Worm (Caenorhabditis elegans) whole organism, young adult: ENCODE results near the gene mesp-1.
A peak's percentile ranks its signal among the peaks of the same experiment; 100 is the strongest.

ENCODE experiments used
- B0336.3 ChIP-seq: fragments of 200-800 bp; sonication (Bioruptor generic); IDR thresholded peaks from 2 replicates; pipeline ENCODE4 v1.3.6; 2022; ENCODE audit warnings: missing genetic modification characterization, missing compliant biosample characterization
- F37B4.10 ChIP-seq: fragments of 200-800 bp; sonication (Bioruptor generic); IDR thresholded peaks from 2 replicates; pipeline ENCODE4 v1.3.6; 2022; ENCODE audit warnings: missing genetic modification characterization, missing compliant biosample characterization
- F39B2.1 ChIP-seq: fragments of 200-800 bp; sonication (Bioruptor generic); IDR thresholded peaks from 2 replicates; pipeline ENCODE4 v1.3.6; 2022; ENCODE audit warnings: missing genetic modification reagents, missing genetic modification characterization, missing compliant biosample characterization
- F55B11.4 ChIP-seq: sonication (generic microtip); optimal IDR thresholded peaks from 2 replicates; lab custom pipeline; 2016; ENCODE audit warnings: missing compliant biosample characterization, missing genetic modification characterization, borderline replicate concordance; ENCODE audit not compliant: insufficient read depth
- F57A8.1 ChIP-seq: fragments of 200-800 bp; sonication (Bioruptor generic); optimal IDR thresholded peaks from 2 replicates; lab custom pipeline; 2018; ENCODE audit warnings: mild to moderate bottlenecking, missing genetic modification characterization, moderate library complexity, missing compliant biosample characterization
- K12H6.12 ChIP-seq: fragments of 200-800 bp; sonication (Bioruptor generic); optimal IDR thresholded peaks from 2 replicates; lab custom pipeline; 2018; ENCODE audit warnings: mild to moderate bottlenecking, missing genetic modification characterization, missing compliant biosample characterization
- T26A5.8 ChIP-seq: sonication (generic microtip); optimal IDR thresholded peaks from 2 replicates; lab custom pipeline; 2016; ENCODE audit warnings: missing genetic modification characterization, missing compliant biosample characterization
- Y53F4B.3 ChIP-seq: fragments of 200-800 bp; sonication (Bioruptor generic); IDR thresholded peaks from 2 replicates; pipeline ENCODE4 v1.3.6; 2022; ENCODE audit warnings: missing genetic modification reagents, missing genetic modification characterization, missing compliant biosample characterization
- Y56A3A.18 ChIP-seq: fragments of 200-800 bp; sonication (Bioruptor generic); IDR thresholded peaks from 2 replicates; pipeline ENCODE4 v1.3.6; 2022; ENCODE audit warnings: missing genetic modification reagents, missing genetic modification characterization, missing compliant biosample characterization
- Y79H2A.3 ChIP-seq: fragments of 200-800 bp; sonication (Bioruptor generic); conservative IDR thresholded peaks from 2 replicates; pipeline ENCODE4 v1.3.6; 2022; ENCODE audit warnings: missing genetic modification reagents, missing genetic modification characterization, missing compliant biosample characterization
- Y95B8A.8 ChIP-seq: fragments of 200-800 bp; sonication (Bioruptor generic); IDR thresholded peaks from 2 replicates; pipeline ENCODE4 v1.3.6; 2022; ENCODE audit warnings: missing genetic modification reagents, missing genetic modification characterization, missing compliant biosample characterization
- akir-1 ChIP-seq: fragments of 200-800 bp; sonication (Bioruptor generic); optimal IDR thresholded peaks from 2 replicates; lab custom pipeline; 2018; ENCODE audit warnings: mild to moderate bottlenecking, missing genetic modification characterization, moderate library complexity, missing compliant biosample characterization
- aptf-2 ChIP-seq: fragments of 200-800 bp; sonication (Bioruptor generic); conservative IDR thresholded peaks from 2 replicates; pipeline ENCODE4 v1.3.6; 2022; ENCODE audit warnings: missing genetic modification reagents, missing genetic modification characterization, missing compliant biosample characterization
- aptf-3 ChIP-seq: fragments of 200-800 bp; sonication (Bioruptor generic); IDR thresholded peaks from 2 replicates; pipeline ENCODE4 v1.3.6; 2022; ENCODE audit warnings: missing genetic modification characterization, missing compliant biosample characterization
- atf-7 ChIP-seq: sonication (generic microtip); optimal IDR thresholded peaks from 2 replicates; lab custom pipeline; 2017; ENCODE audit warnings: mild to moderate bottlenecking, missing genetic modification characterization, missing compliant biosample characterization
- attf-5 ChIP-seq: fragments of 200-800 bp; sonication (Bioruptor generic); optimal IDR thresholded peaks from 2 replicates; lab custom pipeline; 2018; ENCODE audit warnings: mild to moderate bottlenecking, missing genetic modification characterization, missing compliant biosample characterization
- bed-2 ChIP-seq: fragments of 200-800 bp; sonication (Bioruptor generic); IDR thresholded peaks from 2 replicates; pipeline ENCODE4 v1.3.6; 2022; ENCODE audit warnings: missing genetic modification reagents, missing genetic modification characterization, missing compliant biosample characterization
- ccch-3 ChIP-seq: fragments of 200-800 bp; sonication (Bioruptor generic); optimal IDR thresholded peaks from 2 replicates; lab custom pipeline; 2018; ENCODE audit warnings: mild to moderate bottlenecking, missing genetic modification characterization, missing compliant biosample characterization
- cebp-1 ChIP-seq, 2 experiments: fragments of 200-800 bp in 1 of 2; sonication (Bioruptor generic) in 1 of 2; sonication (generic microtip) in 1 of 2; IDR thresholded peaks in 1 of 2; optimal IDR thresholded peaks in 1 of 2; 2 replicates each; pipeline versions ENCODE4 v1.3.6 to Lab custom; 2017 to 2022; ENCODE audit warnings: missing compliant biosample characterization in 2 of 2, missing genetic modification characterization in 2 of 2, mild to moderate bottlenecking in 1 of 2, missing genetic modification reagents in 1 of 2, moderate library complexity in 1 of 2
- ceh-40 ChIP-seq: fragments of 200-800 bp; sonication (Bioruptor generic); IDR thresholded peaks from 2 replicates; pipeline ENCODE4 v1.3.6; 2022; ENCODE audit warnings: missing genetic modification characterization, missing compliant biosample characterization
- chd-7 ChIP-seq: sonication (generic microtip); optimal IDR thresholded peaks from 2 replicates; lab custom pipeline; 2016; ENCODE audit warnings: mild to moderate bottlenecking, missing genetic modification characterization, moderate library complexity, missing compliant biosample characterization
- dox-1 ChIP-seq: fragments of 200-800 bp; sonication (Bioruptor generic); IDR thresholded peaks from 2 replicates; pipeline ENCODE4 v1.3.6; 2022; ENCODE audit warnings: missing genetic modification reagents, missing genetic modification characterization, missing compliant biosample characterization
- egl-18 ChIP-seq: fragments of 200-800 bp; sonication (Bioruptor generic); IDR thresholded peaks from 2 replicates; pipeline ENCODE4 v1.3.6; 2022; ENCODE audit warnings: missing genetic modification reagents, missing genetic modification characterization, missing compliant biosample characterization
- him-1 ChIP-seq: sonication (generic microtip); optimal IDR thresholded peaks from 2 replicates; lab custom pipeline; 2016; ENCODE audit warnings: missing genotype, missing genetic modification reagents, missing genetic modification characterization, missing compliant biosample characterization
- hmg-1.2 ChIP-seq: fragments of 200-800 bp; sonication (Bioruptor generic); IDR thresholded peaks from 2 replicates; pipeline ENCODE4 v1.3.6; 2022; ENCODE audit warnings: missing genetic modification reagents, missing genetic modification characterization, missing compliant biosample characterization
- hsf-1 ChIP-seq: fragments of 200-800 bp; sonication (Bioruptor generic); IDR thresholded peaks from 2 replicates; pipeline ENCODE4 v1.3.6; 2022; ENCODE audit warnings: missing genetic modification reagents, missing genetic modification characterization, missing compliant biosample characterization
- let-526 ChIP-seq: fragments of 200-800 bp; sonication (Bioruptor generic); IDR thresholded peaks from 2 replicates; pipeline ENCODE4 v1.3.6; 2022; ENCODE audit warnings: missing genetic modification reagents, missing genetic modification characterization, missing compliant biosample characterization
- mcd-1 ChIP-seq: fragments of 200-800 bp; sonication (Bioruptor generic); IDR thresholded peaks from 2 replicates; pipeline ENCODE4 v1.3.6; 2022; ENCODE audit warnings: missing genetic modification reagents, missing genetic modification characterization, missing compliant biosample characterization
- mel-28 ChIP-seq: sonication (generic microtip); optimal IDR thresholded peaks from 2 replicates; lab custom pipeline; 2016; ENCODE audit warnings: borderline replicate concordance, mild to moderate bottlenecking, missing genetic modification characterization, missing compliant biosample characterization
- nfya-1 ChIP-seq: sonication (generic microtip); optimal IDR thresholded peaks from 2 replicates; lab custom pipeline; 2017; ENCODE audit warnings: antibody characterized with exemption, missing compliant biosample characterization, missing genetic modification characterization, borderline replicate concordance; ENCODE audit not compliant: insufficient read depth
- nhr-27 ChIP-seq: fragments of 200-800 bp; sonication (Bioruptor generic); optimal IDR thresholded peaks from 2 replicates; lab custom pipeline; 2018; ENCODE audit warnings: mild to moderate bottlenecking, missing genetic modification characterization, moderate library complexity, missing compliant biosample characterization
- nhr-80 ChIP-seq: sonication (generic microtip); optimal IDR thresholded peaks from 2 replicates; lab custom pipeline; 2016; ENCODE audit warnings: missing genetic modification characterization, missing compliant biosample characterization
- pha-4 ChIP-seq: fragments of 150-350 bp; sonication (generic microtip); optimal IDR thresholded peaks from 2 replicates; lab custom pipeline; 2014; ENCODE audit warnings: missing biosample characterization, missing genetic modification reagents, missing genetic modification characterization
- rcor-1 ChIP-seq: fragments of 200-800 bp; sonication (Bioruptor generic); IDR thresholded peaks from 2 replicates; pipeline ENCODE4 v1.3.6; 2022; ENCODE audit warnings: missing genetic modification reagents, missing genetic modification characterization, missing compliant biosample characterization
- rpc-1 ChIP-seq, 2 experiments: fragments of 150-350 bp in 1 of 2; sonication (generic microtip) in 1 of 2; optimal IDR thresholded peaks; 2 replicates each; lab custom pipeline; 2014 to 2018; ENCODE audit warnings: missing biosample characterization in 1 of 2, missing genetic modification characterization in 1 of 2, missing genetic modification reagents in 1 of 2, missing genotype in 1 of 2
- snpc-3.4 ChIP-seq: sonication (generic microtip); optimal IDR thresholded peaks from 2 replicates; lab custom pipeline; 2017; ENCODE audit warnings: missing genetic modification characterization, mild to moderate bottlenecking, missing compliant biosample characterization, antibody characterized with exemption, moderate library complexity, missing genotype, missing genetic modification reagents
- snpc-4 ChIP-seq, 5 experiments: fragments of 150-350 bp in 1 of 5; sonication (generic microtip) in 4 of 5; optimal IDR thresholded peaks; 2 replicates each; lab custom pipeline; 2014 to 2018; ENCODE audit warnings: missing genetic modification characterization in 5 of 5, missing biosample characterization in 3 of 5, antibody characterized with exemption in 2 of 5, mild to moderate bottlenecking in 2 of 5, missing compliant biosample characterization in 2 of 5, missing genotype in 2 of 5, moderate library complexity in 2 of 5, missing genetic modification reagents in 1 of 5
- somi-1 ChIP-seq: fragments of 200-800 bp; sonication (Bioruptor generic); optimal IDR thresholded peaks from 2 replicates; lab custom pipeline; 2018; ENCODE audit warnings: mild to moderate bottlenecking, missing genetic modification characterization, missing compliant biosample characterization
- sptf-2 ChIP-seq: fragments of 200-800 bp; sonication (Bioruptor generic); optimal IDR thresholded peaks from 2 replicates; lab custom pipeline; 2018; ENCODE audit warnings: mild to moderate bottlenecking, missing genetic modification characterization, missing compliant biosample characterization
- tbp1 ChIP-seq: fragments of 200-800 bp; sonication (Bioruptor generic); optimal IDR thresholded peaks from 2 replicates; lab custom pipeline; 2018; ENCODE audit warnings: mild to moderate bottlenecking, missing genetic modification characterization, missing compliant biosample characterization
- unc-130 ChIP-seq: sonication (generic microtip); optimal IDR thresholded peaks from 2 replicates; lab custom pipeline; 2016; ENCODE audit warnings: missing genetic modification reagents, missing genetic modification characterization, missing compliant biosample characterization
- unc-62 ChIP-seq: fragments of 150-350 bp; optimal IDR thresholded peaks from 2 replicates; lab custom pipeline; 2014; ENCODE audit warnings: missing biosample characterization, missing genetic modification reagents, missing genetic modification characterization
- ztf-25 ChIP-seq: fragments of 200-800 bp; sonication (Bioruptor generic); IDR thresholded peaks from 2 replicates; pipeline ENCODE4 v1.3.6; 2022; ENCODE audit warnings: missing genetic modification reagents, missing genetic modification characterization, missing compliant biosample characterization
- ztf-3 ChIP-seq: fragments of 200-800 bp; sonication (Bioruptor generic); optimal IDR thresholded peaks from 2 replicates; lab custom pipeline; 2018; ENCODE audit warnings: mild to moderate bottlenecking, missing genetic modification characterization, missing compliant biosample characterization
- ztf-6 ChIP-seq: fragments of 200-800 bp; sonication (Bioruptor generic); IDR thresholded peaks from 2 replicates; pipeline ENCODE4 v1.3.6; 2022; ENCODE audit warnings: missing genetic modification reagents, missing genetic modification characterization, missing compliant biosample characterization

Gene mesp-1

DNA sequence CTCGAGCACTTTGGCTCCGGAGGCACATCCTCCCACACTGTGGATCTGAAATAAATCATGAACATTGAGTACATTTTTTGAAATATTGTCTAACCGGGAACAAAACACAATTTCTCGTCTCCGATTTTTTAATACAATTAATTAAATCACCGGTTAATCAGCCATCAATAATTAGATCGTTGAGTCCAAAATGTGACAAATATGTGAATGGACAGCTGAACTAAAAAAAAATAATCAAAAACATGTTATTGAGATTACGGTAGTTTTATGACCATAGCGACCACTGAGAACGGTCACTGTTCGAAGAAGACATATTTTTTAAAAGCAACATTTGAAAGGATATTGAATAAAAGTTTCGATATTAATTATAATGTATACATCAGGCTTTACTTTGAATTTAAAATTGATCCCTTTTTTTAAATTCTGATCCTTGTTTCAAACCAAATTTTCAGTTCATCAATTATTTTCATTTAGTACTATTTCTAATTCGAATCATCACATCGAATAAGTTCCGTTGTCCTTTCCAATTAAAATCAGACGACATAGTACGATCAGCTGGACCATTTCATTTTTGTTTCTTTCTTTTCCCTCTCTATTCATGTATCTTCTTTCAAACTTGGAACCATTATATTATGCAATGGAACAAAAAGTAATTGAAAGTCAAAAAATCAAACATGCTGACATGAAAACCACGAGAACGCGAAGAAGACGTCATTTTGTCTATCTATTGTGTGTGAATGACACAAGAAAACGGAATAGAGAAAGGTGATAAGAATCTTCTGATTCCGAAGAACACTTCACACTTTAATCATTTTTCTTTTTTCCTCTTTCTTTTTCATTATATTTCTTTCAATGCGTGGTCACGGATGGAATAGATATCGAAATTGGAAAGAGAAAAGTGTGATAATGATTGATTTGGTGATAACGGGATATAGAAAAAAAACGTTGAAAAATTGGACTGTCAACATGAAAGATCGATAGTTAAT, 31.2 kb downstream of the mesp-1 start (continued):
- TF ChIP-seq sptf-2 (GFP tag; lab: Kevin White, UChicago) (no peak), ccch-3 (GFP tag; lab: Kevin White, UChicago) (no peak), Y56A3A.18 (no peak), egl-18 (GFP tag; lab: Robert Waterston, UW) (no peak), nfya-1 (no peak), Y53F4B.3 (GFP tag; lab: Robert Waterston, UW) (no peak), K12H6.12 (tag; lab: Kevin White, UChicago) (no peak), F57A8.1 (GFP tag; lab: Kevin White, UChicago) (no peak), nhr-27 (tag; lab: Kevin White, UChicago) (no peak), mel-28 (tag; lab: Kevin White, UChicago) (no peak), pha-4 (tag; lab: Kevin White, UChicago) (no peak), snpc-4 (GFP tag; optimal IDR thresholded peaks at IDR 0.05; lab: Kevin White, UChicago) (no peak), snpc-4 (tag; optimal IDR thresholded peaks at IDR 0.05; lab: Kevin White, UChicago) (no peak), unc-62 (GFP tag; lab: Kevin White, UChicago) (peak; percentile 93), hmg-1.2 (GFP tag; lab: Robert Waterston, UW) (peak; percentile 62), let-526 (no peak), ztf-6 (GFP tag; lab: Robert Waterston, UW) (no peak), chd-7 (tag; lab: Kevin White, UChicago) (peak; percentile 70), F39B2.1 (GFP tag; lab: Robert Waterston, UW) (no peak), ceh-40 (GFP tag; lab: Robert Waterston, UW) (no peak), rcor-1 (no peak), tbp1 (GFP tag; lab: Kevin White, UChicago) (peak; percentile 40), somi-1 (GFP tag; lab: Kevin White, UChicago) (peak; percentile 86), T26A5.8 (no peak), bed-2 (GFP tag; lab: Robert Waterston, UW) (no peak), akir-1 (GFP tag; lab: Kevin White, UChicago) (no peak), ztf-25 (no peak), nhr-80 (tag; lab: Kevin White, UChicago) (peak; percentile 94), snpc-3.4 (tag; lab: Kevin White, UChicago) (no peak), cebp-1 (GFP tag; IDR thresholded peaks at IDR 0.05; lab: Robert Waterston, UW) (no peak), cebp-1 (tag; optimal IDR thresholded peaks at IDR 0.05; lab: Kevin White, UChicago) (peak; percentile 62), aptf-2 (no peak), dox-1 (GFP tag; lab: Robert Waterston, UW) (peak; percentile 66), unc-130 (GFP tag; lab: Kevin White, UChicago) (no peak), mcd-1 (GFP tag; lab: Robert Waterston, UW) (no peak), rpc-1 (optimal IDR thresholded peaks at IDR 0.05; lab: Kevin White, UChicago) (no peak), rpc-1 (tag; optimal IDR thresholded peaks at IDR 0.05; lab: Kevin White, UChicago) (no peak), him-1 (tag; lab: Kevin White, UChicago) (no peak), attf-5 (GFP tag; lab: Kevin White, UChicago) (peak; percentile 20), F55B11.4 (tag; lab: Kevin White, UChicago) (no peak), Y79H2A.3 (GFP tag; lab: Robert Waterston, UW) (no peak), F37B4.10 (GFP tag; lab: Robert Waterston, UW) (no peak), Y95B8A.8 (0 out of 2 replicates have a peak, but pooled peaks have one; percentile 20), atf-7 (tag; lab: Kevin White, UChicago) (peak; percentile 96), hsf-1 (GFP tag; lab: Robert Waterston, UW) (no peak), ztf-3 (GFP tag; lab: Kevin White, UChicago) (no peak), aptf-3 (GFP tag; lab: Robert Waterston, UW) (no peak), B0336.3 (GFP tag; lab: Robert Waterston, UW) (peak; percentile 37; the same call in 1 of the 2 replicates)
